Worm (Caenorhabditis elegans): ENCODE data around the gene srlf-18.
A peak's percentile ranks its signal among the peaks of the same experiment; 100 is the strongest.

- TF ChIP-seq unc-98 (GFP tag; IDR thresholded peaks at IDR 0.05) (no peak), ceh-88 (GFP tag; IDR thresholded peaks at IDR 0.05) (no peak), nhr-77 (tag; optimal IDR thresholded peaks at IDR 0.05) (peak; percentile 36), unc-62 (GFP tag; optimal IDR thresholded peaks at IDR 0.05) (no peak), aly-2 (tag; optimal IDR thresholded peaks at IDR 0.05) (no peak), efl-3 (GFP tag; optimal IDR thresholded peaks at IDR 0.05) (no peak), C34B4.2 (tag; optimal IDR thresholded peaks at IDR 0.05) (no peak), fkh-10 (GFP tag; optimal IDR thresholded peaks at IDR 0.05) (no peak), nhr-11 (tag; optimal IDR thresholded peaks at IDR 0.05) (no peak)
Measured at ce11 chrIV:11110995-11111619, 9.8 kb upstream of the srlf-18 start, which contains the start of gene rps-5.

All from whole organism, L1 larva.